Fruit fly (Drosophila melanogaster) ovary, adult (tissue): ENCODE data around the gene Eogt.

Experiments used
- CG17801 ChIP-seq: fragments of 200-800 bp; optimal IDR thresholded peaks from 2 replicates; lab custom pipeline; 2019; ENCODE audit warnings: missing biosample characterization, mild to moderate bottlenecking, missing genetic modification characterization, moderate library complexity; ENCODE audit not compliant: partially characterized antibody

Gene Eogt

DNA sequence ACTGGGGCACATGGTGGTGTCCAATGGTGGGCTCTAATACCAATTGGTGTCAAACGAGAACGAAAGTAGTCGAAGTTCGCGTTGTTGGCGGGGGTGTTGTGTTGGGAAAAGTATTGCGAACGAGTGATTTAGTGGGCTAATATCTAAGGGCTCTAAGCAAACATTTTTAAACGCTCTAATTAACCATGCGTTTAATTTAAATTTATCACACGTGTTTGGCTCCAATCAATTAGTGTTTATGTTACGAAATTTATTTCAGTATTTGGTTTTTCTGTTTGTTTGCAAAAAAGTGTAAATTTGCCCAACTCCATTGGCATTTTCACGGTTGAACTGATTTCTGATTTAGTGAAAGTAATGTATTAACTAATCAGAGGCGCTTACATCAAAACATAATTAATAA is 39.0 kb downstream of the Eogt start, which contains the start of gene CG34447:
Gene CG34447 (minus strand): TSS at position 101 of the 400 bp plus-strand sequence.
- no peak for TF ChIP-seq CG17801 (GFP tag; lab: Kevin White, UChicago)

- TF ChIP-seq CG17801 (GFP tag; lab: Kevin White, UChicago), result peak; percentile 38
Measured at dm6 chr2L:2420490-2420889, 39.6 kb downstream of the Eogt start, which contains the start of gene CG9886. CG9886 (plus strand) TSS chr2L:2420830.

DNA sequence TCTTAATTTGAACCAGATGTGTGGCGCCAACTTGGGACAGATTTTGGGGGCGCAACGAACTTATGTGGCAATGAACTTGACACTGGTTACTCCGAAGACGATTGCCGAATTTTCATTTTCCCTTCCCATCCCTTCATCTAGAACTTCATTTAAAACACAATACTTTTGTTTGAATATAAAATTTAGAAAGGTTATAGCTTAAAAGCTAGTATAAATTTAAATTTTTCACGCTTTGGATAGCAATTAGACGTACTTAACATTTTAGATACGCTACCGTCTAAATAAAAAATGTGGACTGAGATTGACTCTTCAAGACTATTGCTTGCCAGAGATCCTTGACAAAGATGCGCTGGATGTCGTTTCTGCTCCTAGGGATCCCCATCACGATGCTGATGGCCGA is 43.6 kb downstream of the Eogt start, which contains the start of gene CG44139:
Gene CG44139 (plus strand): TSS at position 301 of the 400 bp plus-strand sequence.
- TF ChIP-seq CG17801 (GFP tag; lab: Kevin White, UChicago), result no peak

dm6 chr2L:2425652-2426192 is 44.8 kb downstream of the Eogt start:
- no peak for TF ChIP-seq CG17801 (GFP tag; lab: Kevin White, UChicago)

DNA sequence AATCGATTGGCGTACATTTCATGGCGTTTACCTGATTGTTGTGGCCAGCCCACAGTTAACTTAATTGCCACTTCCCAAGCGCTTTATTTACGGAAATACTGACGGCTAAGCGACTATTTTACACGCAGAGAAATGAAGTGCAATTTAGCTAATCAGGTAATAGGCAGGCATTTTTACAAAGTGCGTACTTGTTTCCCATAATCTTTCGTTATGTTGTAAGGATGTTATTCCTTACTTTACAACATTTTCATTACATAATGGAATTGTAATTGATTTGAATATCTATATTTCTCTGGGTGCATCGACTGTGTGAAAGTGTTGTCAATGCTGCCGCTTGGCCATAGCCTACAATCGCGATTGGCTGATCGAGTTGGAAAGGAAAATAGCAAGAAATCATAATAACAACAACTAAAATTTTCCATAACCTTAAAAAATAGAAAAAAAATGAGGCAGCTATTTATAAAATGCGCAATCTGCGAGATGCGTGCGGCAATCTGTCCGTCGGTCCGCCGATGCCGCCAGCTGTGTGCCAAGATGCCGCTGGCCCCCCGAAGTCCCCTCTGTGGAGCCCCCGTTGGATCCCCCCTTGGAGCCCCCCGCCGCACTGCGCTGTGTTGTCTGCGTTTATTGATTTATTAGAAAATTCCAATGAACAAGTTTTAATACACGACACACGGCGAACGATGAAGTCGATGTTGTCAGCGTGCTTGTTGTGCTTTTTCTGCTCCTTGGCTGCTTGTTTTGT is 45.7 kb downstream of the Eogt start:
- TF ChIP-seq CG17801 (GFP tag; lab: Kevin White, UChicago), result no peak

dm6 chr2L:2427384-2428208 is 46.7 kb downstream of the Eogt start:
- TF ChIP-seq CG17801 (GFP tag; lab: Kevin White, UChicago), result no peak

- no peak for TF ChIP-seq CG17801 (GFP tag; lab: Kevin White, UChicago)
Measured at dm6 chr2L:2428209-2428488, 47.3 kb downstream of the Eogt start, which contains the start of gene dpp. dpp (plus strand) TSS chr2L:2428372.

DNA sequence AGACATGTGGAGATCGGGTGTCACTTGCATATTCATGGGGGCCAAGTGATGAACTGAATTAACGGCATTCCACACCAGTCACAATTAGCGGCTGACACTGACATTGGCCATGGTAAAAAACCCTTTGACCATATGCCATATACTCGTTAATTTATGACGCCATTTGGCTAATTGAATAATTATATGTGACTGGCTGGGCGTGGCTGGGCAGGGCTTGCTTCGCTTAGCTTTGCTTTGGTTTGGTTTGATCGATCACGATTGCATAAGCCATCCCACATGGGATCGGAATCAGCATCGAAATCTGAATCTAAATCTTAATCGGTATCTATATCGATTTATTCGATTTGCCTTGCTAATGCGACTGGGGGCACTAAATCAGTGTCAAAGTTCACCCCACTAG is 48.7 kb downstream of the Eogt start:
- no peak for TF ChIP-seq CG17801 (GFP tag; lab: Kevin White, UChicago)

- no peak for TF ChIP-seq CG17801 (GFP tag; lab: Kevin White, UChicago)
Measured at dm6 chr2L:2430251-2430650, 49.4 kb downstream of the Eogt start.
